Fruit fly (Drosophila melanogaster): ENCODE data around the gene CG15548.

The CG15548 gene

dm6 chr3R:30933894-30934434 is 25.5 kb upstream of the CG15548 start:
- TF ChIP-seq pdm3 (GFP tag; optimal IDR thresholded peaks at IDR 0.05), result no peak
- TF ChIP-seq fkh (GFP tag; optimal IDR thresholded peaks at IDR 0.05), result peak; percentile 52
- TF ChIP-seq CG31627 (GFP tag; optimal IDR thresholded peaks at IDR 0.05), result no peak

dm6 chr3R:30936407-30936806 is 23.1 kb upstream of the CG15548 start, which contains the start of gene CG15549:
Gene CG15549 (minus strand): TSS chr3R:30936507.
- no peak for TF ChIP-seq OdsH (GFP tag; optimal IDR thresholded peaks at IDR 0.05)

- TF ChIP-seq CG34406 (GFP tag; optimal IDR thresholded peaks at IDR 0.05) (no peak), fd85E (GFP tag; optimal IDR thresholded peaks at IDR 0.05) (no peak), CG6854 (GFP tag; optimal IDR thresholded peaks at IDR 0.05) (no peak), Sox15 (GFP tag; optimal IDR thresholded peaks at IDR 0.05) (no peak), CG1621 (tag; optimal IDR thresholded peaks at IDR 0.05) (no peak)
These were observed 22.5 kb upstream of the CG15548 start, which contains the start of gene CG15550 for dm6 chr3R:30937002-30937401. Gene CG15550 (minus strand): TSS chr3R:30937102.

- no peak for TF ChIP-seq acj6 (GFP tag; optimal IDR thresholded peaks at IDR 0.05)
- no peak for TF ChIP-seq CG7368 (GFP tag; optimal IDR thresholded peaks at IDR 0.05)
- TF ChIP-seq lz (GFP tag; optimal IDR thresholded peaks at IDR 0.05), result no peak
- no peak for TF ChIP-seq topi (GFP tag; optimal IDR thresholded peaks at IDR 0.05)
- TF ChIP-seq Ets21C (GFP tag; optimal IDR thresholded peaks at IDR 0.05), result no peak
- no peak for TF ChIP-seq ss (GFP tag; optimal IDR thresholded peaks at IDR 0.05)
- no peak for TF ChIP-seq Sox102F (GFP tag; optimal IDR thresholded peaks at IDR 0.05)
- TF ChIP-seq CG8119 (GFP tag; IDR thresholded peaks at IDR 0.05), result no peak
- no peak for TF ChIP-seq dsx (GFP tag; optimal IDR thresholded peaks at IDR 0.05; ENCODE audit: poor library complexity, severe bottlenecking)
- TF ChIP-seq CG3919 (GFP tag; optimal IDR thresholded peaks at IDR 0.05), result no peak
- no peak for TF ChIP-seq OdsH (GFP tag; optimal IDR thresholded peaks at IDR 0.05)
- TF ChIP-seq CG34406 (GFP tag; optimal IDR thresholded peaks at IDR 0.05), result no peak
- TF ChIP-seq CG8632 (GFP tag; optimal IDR thresholded peaks at IDR 0.05), result no peak
- TF ChIP-seq CG16779 (tag; optimal IDR thresholded peaks at IDR 0.05), result no peak
- TF ChIP-seq CG11762 (GFP tag; optimal IDR thresholded peaks at IDR 0.05; ENCODE audit: insufficient read depth), result no peak
These were observed 19.3 kb upstream of the CG15548 start for dm6 chr3R:30940234-30940633.

dm6 chr3R:30946352-30946751 is 13.1 kb upstream of the CG15548 start:
- TF ChIP-seq dsx (GFP tag; optimal IDR thresholded peaks at IDR 0.05; ENCODE audit: poor library complexity, severe bottlenecking) (no peak), fd59A (GFP tag; optimal IDR thresholded peaks at IDR 0.05) (no peak), fkh (GFP tag; optimal IDR thresholded peaks at IDR 0.05) (no peak), net (GFP tag; optimal IDR thresholded peaks at IDR 0.05) (no peak), CG6808 (GFP tag; optimal IDR thresholded peaks at IDR 0.05) (no peak), acj6 (GFP tag; optimal IDR thresholded peaks at IDR 0.05) (no peak), Smox (GFP tag; optimal IDR thresholded peaks at IDR 0.05) (no peak), achi (GFP tag; optimal IDR thresholded peaks at IDR 0.05) (no peak), CG11902 (GFP tag; optimal IDR thresholded peaks at IDR 0.05) (no peak), Met (GFP tag; optimal IDR thresholded peaks at IDR 0.05) (no peak), CG10631 (GFP tag; optimal IDR thresholded peaks at IDR 0.05) (no peak), CG6163 (GFP tag; IDR thresholded peaks at IDR 0.05) (no peak), CG10669 (GFP tag; optimal IDR thresholded peaks at IDR 0.05) (no peak), Hr39 (GFP tag; optimal IDR thresholded peaks at IDR 0.05) (no peak)

Measured in whole organism, prepupa.